Fruit fly (Drosophila melanogaster): ENCODE measurements around the gene CG42594.

- TF ChIP-seq toe (GFP tag; optimal IDR thresholded peaks at IDR 0.05) (no peak), pad (GFP tag; optimal IDR thresholded peaks at IDR 0.05) (no peak), CG7045 (GFP tag; optimal IDR thresholded peaks at IDR 0.05) (no peak), kay (GFP tag; ENCODE audit: borderline replicate concordance) (no peak), CG14711 (tag; optimal IDR thresholded peaks at IDR 0.05) (no peak), CG1620 (GFP tag; optimal IDR thresholded peaks at IDR 0.05) (no peak), tj (GFP tag; optimal IDR thresholded peaks at IDR 0.05) (no peak), Mnt (GFP tag; optimal IDR thresholded peaks at IDR 0.05) (no peak)
Observed at dm6 chrX:4840548-4841098, at the start of gene CG42594.

Data from whole organism, adult.